Worm (Caenorhabditis elegans): ENCODE data around the gene col-183.

The col-183 gene

DNA sequence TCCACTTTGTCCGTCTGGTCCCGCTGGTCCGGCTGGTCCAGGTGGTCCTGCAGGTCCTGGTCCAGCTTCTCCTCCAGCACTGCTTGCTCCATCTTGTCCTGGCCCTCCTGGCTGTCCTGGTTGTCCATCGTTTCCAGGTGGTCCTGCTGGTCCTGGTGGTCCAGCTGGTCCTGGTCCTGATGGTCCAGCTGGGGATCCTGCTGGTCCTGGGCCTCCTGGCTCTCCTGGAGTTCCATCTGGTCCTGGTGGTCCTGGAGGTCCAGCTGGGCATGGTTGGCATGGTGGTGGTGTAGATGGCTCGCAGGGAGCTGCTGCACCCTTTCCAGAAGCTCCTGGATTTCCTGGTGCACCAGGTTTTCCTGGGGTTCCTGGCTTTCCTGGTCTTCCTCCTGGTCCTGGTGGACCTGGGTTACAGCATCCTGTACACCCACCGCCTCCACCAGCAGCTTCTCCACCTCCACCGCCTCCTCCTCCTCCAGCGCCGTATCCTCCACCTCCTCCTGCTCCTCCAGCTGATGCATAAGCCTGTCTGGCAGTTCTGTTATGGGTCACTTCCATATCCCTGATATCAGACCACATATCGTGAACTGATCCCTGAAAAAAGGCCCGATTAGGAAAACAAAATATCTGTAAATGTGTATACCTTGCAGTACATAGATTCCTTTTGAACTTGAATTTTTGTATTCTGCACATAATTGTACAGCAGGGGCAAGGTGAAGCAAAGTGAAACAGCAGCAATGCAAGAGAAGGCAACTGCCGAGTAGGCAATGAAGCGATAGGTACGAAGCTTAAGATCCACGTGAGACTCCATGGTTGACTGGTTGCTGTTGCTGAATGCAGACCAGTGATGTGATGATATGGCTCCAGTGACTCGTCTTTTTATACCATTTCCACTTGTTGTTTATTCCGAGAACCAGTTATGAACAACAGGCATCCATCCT, at the start of gene col-183:
col-183 (minus strand) TSS at position 839 of the 941 bp plus-strand sequence.
- TF ChIP-seq flt-1 (GFP tag; IDR thresholded peaks at IDR 0.05) (no peak), med-1 (GFP tag; optimal IDR thresholded peaks at IDR 0.05; ENCODE audit: insufficient read depth) (no peak), klf-2 (GFP tag; conservative IDR thresholded peaks at IDR 0.05) (no peak), ztf-23 (GFP tag; IDR thresholded peaks at IDR 0.05) (no peak), ref-1 (GFP tag; conservative IDR thresholded peaks at IDR 0.05) (no peak), cog-1 (tag; optimal IDR thresholded peaks at IDR 0.05) (no peak), tab-1 (GFP tag; IDR thresholded peaks at IDR 0.05) (no peak), ztf-29 (GFP tag; IDR thresholded peaks at IDR 0.05) (no peak), T22C8.4 (GFP tag; IDR thresholded peaks at IDR 0.05) (no peak)

DNA sequence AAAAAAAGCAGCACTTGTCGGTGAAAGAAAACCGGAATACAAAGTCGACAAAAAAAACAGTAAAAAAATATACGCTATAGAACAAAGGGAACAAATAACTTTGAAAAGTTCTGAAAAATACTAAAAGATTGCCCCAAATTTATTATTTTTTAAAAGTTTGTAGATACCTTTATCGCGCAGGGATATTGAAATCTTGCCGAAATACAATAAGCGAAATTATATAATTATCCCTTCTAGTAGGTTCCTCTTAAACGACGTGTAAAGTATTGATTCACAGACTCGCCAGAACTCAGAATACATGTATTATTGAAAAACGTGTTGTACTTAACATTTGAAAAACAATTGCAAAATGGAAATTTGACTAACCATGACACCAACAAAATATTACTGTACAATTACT, 46.8 kb upstream of the col-183 start:
- TF ChIP-seq tab-1 (GFP tag; IDR thresholded peaks at IDR 0.05) (no peak), cog-1 (tag; optimal IDR thresholded peaks at IDR 0.05) (peak; percentile 59), ref-1 (GFP tag; conservative IDR thresholded peaks at IDR 0.05) (no peak), ztf-23 (GFP tag; IDR thresholded peaks at IDR 0.05) (no peak), med-1 (GFP tag; optimal IDR thresholded peaks at IDR 0.05; ENCODE audit: insufficient read depth) (no peak), T22C8.4 (GFP tag; IDR thresholded peaks at IDR 0.05) (peak; percentile 78)

DNA sequence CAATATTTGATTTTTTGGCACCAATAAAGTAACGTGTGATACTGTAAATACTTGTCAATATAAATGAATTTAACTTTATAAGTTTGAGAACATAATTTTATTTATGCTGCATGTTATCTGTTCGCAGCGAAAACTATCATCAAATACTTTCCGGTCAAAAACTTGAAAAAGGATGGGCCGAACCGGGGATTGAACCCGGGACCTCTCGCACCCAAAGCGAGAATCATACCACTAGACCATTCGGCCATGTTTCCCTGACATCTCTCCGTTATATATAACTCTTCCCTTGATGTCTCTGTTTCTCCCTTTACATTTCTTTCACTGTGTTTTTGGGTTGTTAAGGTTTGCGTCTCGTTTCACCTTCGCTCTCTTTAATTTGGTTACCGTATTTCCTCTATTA, 44.2 kb upstream of the col-183 start:
- TF ChIP-seq flt-1 (GFP tag; IDR thresholded peaks at IDR 0.05), result peak; percentile 93
- TF ChIP-seq ztf-23 (GFP tag; IDR thresholded peaks at IDR 0.05), result peak; percentile 91
- TF ChIP-seq klf-2 (GFP tag; conservative IDR thresholded peaks at IDR 0.05), result peak; percentile 77
- TF ChIP-seq ref-1 (GFP tag; conservative IDR thresholded peaks at IDR 0.05), result peak; percentile 67
- TF ChIP-seq med-1 (GFP tag; optimal IDR thresholded peaks at IDR 0.05; ENCODE audit: insufficient read depth), result peak; percentile 55
- TF ChIP-seq T22C8.4 (GFP tag; IDR thresholded peaks at IDR 0.05), result peak; percentile 89
- TF ChIP-seq tab-1 (GFP tag; IDR thresholded peaks at IDR 0.05), result peak; percentile 92
- TF ChIP-seq ztf-29 (GFP tag; IDR thresholded peaks at IDR 0.05), result peak; percentile 89
- peak; percentile 70 for TF ChIP-seq cog-1 (tag; optimal IDR thresholded peaks at IDR 0.05)

DNA sequence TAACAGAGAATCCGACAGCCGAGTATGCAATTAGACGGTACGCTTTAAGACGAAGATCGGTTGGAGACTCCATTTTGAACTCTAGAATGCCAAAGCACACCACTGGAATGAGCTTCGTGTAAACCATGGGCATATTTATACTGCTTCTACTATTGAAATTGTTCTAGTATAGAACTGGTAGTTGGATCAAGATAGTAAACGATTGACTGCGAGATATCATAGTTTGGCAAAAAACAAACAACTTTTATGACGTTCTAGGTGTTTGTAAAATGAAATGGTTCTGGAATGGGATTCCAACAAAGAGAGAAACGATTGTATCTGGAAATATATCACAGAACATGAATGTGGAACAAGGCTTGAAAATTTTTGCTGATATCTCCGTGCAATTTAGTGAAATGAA, 43.4 kb upstream of the col-183 start, which contains the start of gene col-185:
col-185 (minus strand) TSS at position 101 of the 400 bp plus-strand sequence.
- no peak for TF ChIP-seq klf-2 (GFP tag; conservative IDR thresholded peaks at IDR 0.05)

DNA sequence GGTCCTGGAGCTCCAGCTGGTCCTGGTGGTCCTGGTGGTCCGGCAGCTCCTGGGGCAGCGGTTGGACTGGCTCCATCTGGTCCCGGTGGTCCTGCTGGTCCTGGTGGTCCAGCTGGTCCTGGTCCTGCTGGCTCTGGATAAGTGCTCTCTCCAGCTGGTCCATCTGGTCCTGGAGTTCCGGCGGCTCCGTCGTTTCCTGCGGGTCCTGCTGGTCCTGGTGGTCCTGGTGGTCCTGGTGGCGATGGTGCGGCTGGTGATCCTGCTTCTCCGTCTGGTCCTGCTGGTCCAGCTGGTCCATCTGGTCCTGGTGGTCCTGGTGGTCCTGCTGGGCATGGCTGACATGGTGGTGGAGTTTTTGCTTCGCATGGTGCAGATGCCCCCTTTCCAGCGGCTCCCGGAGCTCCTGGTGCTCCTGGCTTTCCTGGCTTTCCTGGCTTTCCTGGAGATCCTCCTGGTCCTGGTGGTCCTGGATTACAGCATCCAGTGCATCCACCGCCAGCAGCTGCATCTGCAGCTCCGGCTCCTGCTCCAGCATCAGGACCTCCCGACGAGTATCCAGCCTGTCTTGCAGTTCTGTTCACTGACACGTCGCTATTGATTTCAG, 42.8 kb upstream of the col-183 start:
- TF ChIP-seq klf-2 (GFP tag; conservative IDR thresholded peaks at IDR 0.05) (no peak), tab-1 (GFP tag; IDR thresholded peaks at IDR 0.05) (no peak), cog-1 (tag; optimal IDR thresholded peaks at IDR 0.05) (no peak), ztf-29 (GFP tag; IDR thresholded peaks at IDR 0.05) (no peak), T22C8.4 (GFP tag; IDR thresholded peaks at IDR 0.05) (no peak), med-1 (GFP tag; optimal IDR thresholded peaks at IDR 0.05; ENCODE audit: insufficient read depth) (no peak), flt-1 (GFP tag; IDR thresholded peaks at IDR 0.05) (no peak), ref-1 (GFP tag; conservative IDR thresholded peaks at IDR 0.05) (no peak), ztf-23 (GFP tag; IDR thresholded peaks at IDR 0.05) (no peak)

DNA sequence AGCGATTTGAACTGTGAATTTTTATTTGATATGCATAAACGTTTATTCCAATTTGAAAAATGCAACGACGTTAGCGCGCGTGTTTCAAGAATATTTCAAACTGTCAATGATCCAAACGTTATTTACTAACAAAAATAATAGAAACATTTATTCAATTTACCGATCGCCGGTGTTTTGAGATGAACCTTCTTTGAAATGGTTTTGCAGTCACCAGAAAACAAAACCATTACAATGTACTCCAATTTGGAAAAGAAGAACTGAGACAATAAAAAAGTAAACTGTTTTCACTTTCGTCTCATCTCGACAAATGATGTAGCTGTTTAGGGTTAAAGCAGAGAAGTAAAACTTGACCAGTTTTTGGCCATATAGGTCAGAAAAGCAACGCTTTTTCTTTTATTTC, 39.7 kb upstream of the col-183 start, which contains the start of gene H06A10.1:
H06A10.1 (plus strand) TSS at position 301 of the 400 bp plus-strand sequence.
- TF ChIP-seq klf-2 (GFP tag; conservative IDR thresholded peaks at IDR 0.05) (no peak), T22C8.4 (GFP tag; IDR thresholded peaks at IDR 0.05) (no peak), cog-1 (tag; optimal IDR thresholded peaks at IDR 0.05) (no peak), tab-1 (GFP tag; IDR thresholded peaks at IDR 0.05) (no peak), flt-1 (GFP tag; IDR thresholded peaks at IDR 0.05) (no peak), med-1 (GFP tag; optimal IDR thresholded peaks at IDR 0.05; ENCODE audit: insufficient read depth) (no peak), ztf-29 (GFP tag; IDR thresholded peaks at IDR 0.05) (no peak), ztf-23 (GFP tag; IDR thresholded peaks at IDR 0.05) (no peak), ref-1 (GFP tag; conservative IDR thresholded peaks at IDR 0.05) (no peak)

DNA sequence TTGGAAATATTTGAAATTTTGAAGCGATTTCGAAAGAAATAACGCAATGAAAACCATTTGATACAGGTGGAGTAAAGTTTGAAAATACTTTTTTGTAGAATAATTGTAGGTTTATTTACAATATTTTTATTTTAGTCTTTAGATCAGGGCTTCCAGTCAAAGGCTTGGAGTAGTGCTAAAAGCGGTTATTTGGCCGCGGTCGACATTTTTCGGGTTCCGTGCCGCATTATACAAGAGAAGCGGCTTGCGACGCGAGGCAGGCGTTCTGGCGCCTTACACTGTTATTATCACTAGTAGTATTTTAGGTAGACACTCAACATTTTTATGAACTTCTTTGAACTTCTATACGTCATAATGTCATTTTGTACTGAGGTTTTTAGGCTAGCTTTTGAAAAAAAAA, 38.9 kb upstream of the col-183 start:
- TF ChIP-seq flt-1 (GFP tag; IDR thresholded peaks at IDR 0.05), result no peak
- TF ChIP-seq med-1 (GFP tag; optimal IDR thresholded peaks at IDR 0.05; ENCODE audit: insufficient read depth), result no peak
- no peak for TF ChIP-seq klf-2 (GFP tag; conservative IDR thresholded peaks at IDR 0.05)
- TF ChIP-seq ztf-29 (GFP tag; IDR thresholded peaks at IDR 0.05), result no peak
- no peak for TF ChIP-seq cog-1 (tag; optimal IDR thresholded peaks at IDR 0.05)

DNA sequence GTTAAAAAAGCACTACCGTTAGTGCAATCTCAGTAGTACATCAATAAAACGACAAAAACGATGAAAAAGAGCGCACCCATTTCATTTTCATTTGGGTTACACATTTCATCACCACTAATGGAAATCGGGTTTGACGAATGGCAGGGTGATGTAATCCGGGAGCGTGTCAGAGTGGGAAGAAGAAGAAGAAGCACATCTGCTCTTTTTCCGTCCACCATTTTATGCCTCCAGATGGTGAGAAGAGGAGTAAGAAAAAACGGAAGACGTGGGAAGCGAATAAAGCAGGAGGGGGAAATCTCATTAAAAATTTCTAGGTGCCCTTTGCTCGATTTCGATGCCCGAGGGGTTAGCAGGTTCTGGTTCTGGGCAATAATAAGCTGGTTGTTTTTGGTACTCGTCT, 38.5 kb upstream of the col-183 start:
- TF ChIP-seq T22C8.4 (GFP tag; IDR thresholded peaks at IDR 0.05) (no peak), med-1 (GFP tag; optimal IDR thresholded peaks at IDR 0.05; ENCODE audit: insufficient read depth) (no peak), ref-1 (GFP tag; conservative IDR thresholded peaks at IDR 0.05) (no peak), ztf-23 (GFP tag; IDR thresholded peaks at IDR 0.05) (no peak), cog-1 (tag; optimal IDR thresholded peaks at IDR 0.05) (no peak), klf-2 (GFP tag; conservative IDR thresholded peaks at IDR 0.05) (no peak), flt-1 (GFP tag; IDR thresholded peaks at IDR 0.05) (no peak), tab-1 (GFP tag; IDR thresholded peaks at IDR 0.05) (no peak), ztf-29 (GFP tag; IDR thresholded peaks at IDR 0.05) (no peak)

DNA sequence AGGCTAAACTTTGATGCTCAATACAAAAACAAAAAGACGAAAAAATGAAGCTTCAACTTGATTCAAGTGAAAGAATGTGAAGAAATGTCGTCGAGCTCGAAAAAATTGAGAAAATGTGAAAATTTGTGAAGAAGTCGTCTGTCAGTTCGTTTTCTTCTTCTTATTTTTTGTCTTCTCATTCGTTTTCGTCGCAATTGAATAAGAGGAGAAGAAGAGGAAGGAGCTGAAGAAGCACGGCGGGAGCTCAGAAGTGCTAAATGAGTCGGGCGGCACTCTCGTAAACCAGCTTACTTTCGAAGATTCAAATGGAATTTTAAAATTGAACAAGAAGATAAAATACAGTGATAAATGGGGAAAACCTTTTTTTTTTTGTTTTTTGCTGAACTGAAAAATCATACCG, 37.6 kb upstream of the col-183 start:
- TF ChIP-seq med-1 (GFP tag; optimal IDR thresholded peaks at IDR 0.05; ENCODE audit: insufficient read depth), result no peak
- TF ChIP-seq klf-2 (GFP tag; conservative IDR thresholded peaks at IDR 0.05), result no peak
- TF ChIP-seq ref-1 (GFP tag; conservative IDR thresholded peaks at IDR 0.05), result no peak
- TF ChIP-seq T22C8.4 (GFP tag; IDR thresholded peaks at IDR 0.05), result no peak
- no peak for TF ChIP-seq ztf-23 (GFP tag; IDR thresholded peaks at IDR 0.05)
- TF ChIP-seq ztf-29 (GFP tag; IDR thresholded peaks at IDR 0.05), result no peak
- TF ChIP-seq tab-1 (GFP tag; IDR thresholded peaks at IDR 0.05), result no peak
- TF ChIP-seq flt-1 (GFP tag; IDR thresholded peaks at IDR 0.05), result no peak
- TF ChIP-seq cog-1 (tag; optimal IDR thresholded peaks at IDR 0.05), result no peak

All from whole organism, midembryonic.